Fruit fly (Drosophila melanogaster) whole organism, embryonic: ENCODE data around the gene CG32944.

Experiments
- BEAF-32 ChIP-seq: fragments of 200-800 bp; sonication (Bioruptor generic); optimal IDR thresholded peaks from 3 replicates; lab custom pipeline; 2017; ENCODE audit warnings: missing biosample characterization, missing genetic modification characterization, mild to moderate bottlenecking, moderate library complexity, missing genetic modification reagents
- Blimp-1 ChIP-seq: fragments of 200-800 bp; sonication (Bioruptor generic); optimal IDR thresholded peaks from 3 replicates; lab custom pipeline; 2018; ENCODE audit warnings: missing biosample characterization, missing genetic modification characterization, mild to moderate bottlenecking, moderate library complexity, missing genetic modification reagents
- CG10543 ChIP-seq: fragments of 200-800 bp; sonication (Bioruptor generic); optimal IDR thresholded peaks from 3 replicates; lab custom pipeline; 2017; ENCODE audit warnings: missing biosample characterization, mild to moderate bottlenecking, missing genetic modification characterization, moderate library complexity
- CG12071 ChIP-seq: fragments of 200-800 bp; sonication (Bioruptor generic); optimal IDR thresholded peaks from 3 replicates; lab custom pipeline; 2018; ENCODE audit warnings: missing biosample characterization, mild to moderate bottlenecking, missing genetic modification characterization
- CG1233 ChIP-seq: fragments of 200-800 bp; sonication (Bioruptor generic); optimal IDR thresholded peaks from 4 replicates; lab custom pipeline; 2018; ENCODE audit warnings: missing biosample characterization, mild to moderate bottlenecking, missing genetic modification characterization
- CG12744 ChIP-seq: fragments of 200-800 bp; sonication (Bioruptor generic); optimal IDR thresholded peaks from 2 replicates; lab custom pipeline; 2016; ENCODE audit warnings: missing biosample characterization, missing genetic modification characterization
- CG12942 ChIP-seq: fragments of 200-800 bp; sonication (Bioruptor generic); optimal IDR thresholded peaks from 3 replicates; lab custom pipeline; 2016; ENCODE audit warnings: missing biosample characterization, missing genetic modification characterization
- CG13287 ChIP-seq: fragments of 200-800 bp; sonication (Bioruptor generic); IDR thresholded peaks from 2 replicates; pipeline ENCODE4 v1.3.6; 2022; ENCODE audit warnings: missing biosample characterization, missing genetic modification characterization; ENCODE audit not compliant: partially characterized antibody
- CG13296 ChIP-seq: fragments of 200-800 bp; sonication (Bioruptor generic); optimal IDR thresholded peaks from 3 replicates; lab custom pipeline; 2018; ENCODE audit warnings: missing biosample characterization, mild to moderate bottlenecking, missing genetic modification characterization
- CG16813 ChIP-seq: fragments of 200-800 bp; sonication (Bioruptor generic); IDR thresholded peaks from 3 replicates; pipeline ENCODE4 v1.3.6; 2022; ENCODE audit warnings: missing biosample characterization, missing genetic modification characterization; ENCODE audit not compliant: partially characterized antibody
- CG18599 ChIP-seq: fragments of 200-800 bp; sonication (Bioruptor generic); optimal IDR thresholded peaks from 3 replicates; lab custom pipeline; 2017; ENCODE audit warnings: missing biosample characterization, missing genetic modification characterization, mild to moderate bottlenecking, moderate library complexity, missing genetic modification reagents
- CG2712 ChIP-seq: fragments of 200-800 bp; optimal IDR thresholded peaks from 3 replicates; lab custom pipeline; 2019; ENCODE audit warnings: missing biosample characterization, mild to moderate bottlenecking, missing genetic modification characterization, moderate library complexity
- CG3065 ChIP-seq: fragments of 200-800 bp; sonication (Bioruptor generic); optimal IDR thresholded peaks from 2 replicates; lab custom pipeline; 2016; ENCODE audit warnings: missing biosample characterization, missing genetic modification characterization
- CG32767 ChIP-seq: fragments of 200-800 bp; sonication (Bioruptor generic); IDR thresholded peaks from 2 replicates; pipeline ENCODE4 v1.3.6; 2022; ENCODE audit warnings: missing biosample characterization, missing genetic modification characterization
- CG3847 ChIP-seq: fragments of 200-800 bp; sonication (Bioruptor generic); IDR thresholded peaks from 2 replicates; pipeline ENCODE4 v1.3.6; 2022; ENCODE audit warnings: missing biosample characterization, missing genetic modification characterization
- CG6175 ChIP-seq: fragments of 200-800 bp; sonication (Bioruptor generic); IDR thresholded peaks from 3 replicates; pipeline ENCODE4 v1.3.6; 2022; ENCODE audit warnings: missing biosample characterization, missing genetic modification characterization
- CG9215 ChIP-seq: fragments of 200-800 bp; sonication (Bioruptor generic); IDR thresholded peaks from 2 replicates; pipeline ENCODE4 v1.3.6; 2022; ENCODE audit warnings: missing biosample characterization, missing genetic modification characterization
- CG9932 ChIP-seq: fragments of 200-800 bp; sonication (Bioruptor generic); IDR thresholded peaks from 2 replicates; pipeline ENCODE4 v1.3.6; 2022; ENCODE audit warnings: missing biosample characterization, missing genetic modification characterization
- CoRest ChIP-seq: fragments of 200-800 bp; sonication (Bioruptor generic); optimal IDR thresholded peaks from 3 replicates; lab custom pipeline; 2018; ENCODE audit warnings: missing biosample characterization, mild to moderate bottlenecking, missing genetic modification characterization, moderate library complexity
- Dbx ChIP-seq: fragments of 200-800 bp; sonication (Bioruptor generic); IDR thresholded peaks from 3 replicates; pipeline ENCODE4 v1.3.6; 2022; ENCODE audit warnings: missing biosample characterization, missing genetic modification characterization
- Deaf1 ChIP-seq: fragments of 200-800 bp; optimal IDR thresholded peaks from 3 replicates; lab custom pipeline; 2019; ENCODE audit warnings: missing biosample characterization, mild to moderate bottlenecking, missing genetic modification characterization, moderate library complexity
- Doc3 ChIP-seq: fragments of 200-800 bp; sonication (Bioruptor generic); IDR thresholded peaks from 3 replicates; pipeline ENCODE4 v1.3.6; 2022; ENCODE audit warnings: missing biosample characterization, missing genetic modification characterization; ENCODE audit not compliant: partially characterized antibody
- HLH4C ChIP-seq: fragments of 200-800 bp; sonication (Bioruptor generic); IDR thresholded peaks from 3 replicates; pipeline ENCODE4 v1.3.6; 2022; ENCODE audit warnings: missing biosample characterization, missing genetic modification characterization; ENCODE audit not compliant: partially characterized antibody
- Hey ChIP-seq: fragments of 200-800 bp; sonication (Bioruptor generic); optimal IDR thresholded peaks from 3 replicates; lab custom pipeline; 2018; ENCODE audit warnings: missing biosample characterization, mild to moderate bottlenecking, missing genetic modification characterization
- Hr51 ChIP-seq, 2 experiments: fragments of 200-800 bp; sonication (Bioruptor generic); optimal IDR thresholded peaks; 2 replicates in 1 of 2; 3 replicates in 1 of 2; lab custom pipeline; 2016 to 2018; ENCODE audit warnings: missing biosample characterization in 2 of 2, missing genetic modification characterization in 2 of 2, mild to moderate bottlenecking in 1 of 2, moderate library complexity in 1 of 2
- Mad ChIP-seq: fragments of 200-800 bp; sonication (Bioruptor generic); optimal IDR thresholded peaks from 2 replicates; lab custom pipeline; 2016; ENCODE audit warnings: missing biosample characterization, missing genetic modification characterization
- NC2β ChIP-seq: fragments of 200-800 bp; sonication (Bioruptor generic); optimal IDR thresholded peaks from 2 replicates; lab custom pipeline; 2016; ENCODE audit warnings: missing biosample characterization, missing genetic modification characterization
- Ptx1 ChIP-seq: fragments of 200-800 bp; sonication (Bioruptor generic); IDR thresholded peaks from 2 replicates; pipeline ENCODE4 v1.3.6; 2022; ENCODE audit warnings: missing biosample characterization, missing genetic modification characterization
- Scr ChIP-seq: fragments of 200-800 bp; sonication (Bioruptor generic); IDR thresholded peaks from 2 replicates; pipeline ENCODE4 v1.3.6; 2022; ENCODE audit warnings: missing biosample characterization, missing genetic modification characterization; ENCODE audit not compliant: partially characterized antibody
- ac ChIP-seq: fragments of 200-800 bp; sonication (Bioruptor generic); optimal IDR thresholded peaks from 3 replicates; lab custom pipeline; 2017; ENCODE audit warnings: missing biosample characterization, mild to moderate bottlenecking, missing genetic modification characterization
- ara ChIP-seq: fragments of 200-800 bp; sonication (Bioruptor generic); IDR thresholded peaks from 2 replicates; pipeline ENCODE4 v1.3.6; 2022; ENCODE audit warnings: missing biosample characterization, missing genetic modification characterization
- bab2 ChIP-seq: fragments of 200-800 bp; sonication (Bioruptor generic); optimal IDR thresholded peaks from 2 replicates; lab custom pipeline; 2016; ENCODE audit warnings: missing biosample characterization, missing genetic modification characterization
- bowl ChIP-seq: fragments of 200-800 bp; sonication (Bioruptor generic); IDR thresholded peaks from 2 replicates; pipeline ENCODE4 v1.3.6; 2022; ENCODE audit warnings: missing biosample characterization, missing genetic modification characterization
- ci ChIP-seq: fragments of 200-800 bp; sonication (Bioruptor generic); IDR thresholded peaks from 3 replicates; pipeline ENCODE4 v1.3.6; 2022; ENCODE audit warnings: missing biosample characterization, missing genetic modification characterization
- dati ChIP-seq: fragments of 200-800 bp; sonication (Bioruptor generic); IDR thresholded peaks from 2 replicates; pipeline ENCODE4 v1.3.6; 2022; ENCODE audit warnings: missing biosample characterization, missing genetic modification characterization
- eyg ChIP-seq: fragments of 200-800 bp; sonication (Bioruptor generic); optimal IDR thresholded peaks from 3 replicates; lab custom pipeline; 2016; ENCODE audit warnings: missing biosample characterization, missing genetic modification characterization
- gsb-n ChIP-seq: fragments of 200-800 bp; sonication (Bioruptor generic); optimal IDR thresholded peaks from 3 replicates; lab custom pipeline; 2018; ENCODE audit warnings: missing biosample characterization, mild to moderate bottlenecking, missing genetic modification characterization
- ind ChIP-seq: fragments of 200-800 bp; sonication (Bioruptor generic); optimal IDR thresholded peaks from 3 replicates; lab custom pipeline; 2016; ENCODE audit warnings: missing biosample characterization, missing genetic modification characterization
- jumu ChIP-seq: fragments of 200-800 bp; sonication (Bioruptor generic); optimal IDR thresholded peaks from 3 replicates; lab custom pipeline; 2016; ENCODE audit warnings: missing biosample characterization, missing genetic modification characterization
- lab ChIP-seq: fragments of 200-800 bp; sonication (Bioruptor generic); optimal IDR thresholded peaks from 3 replicates; lab custom pipeline; 2017; ENCODE audit warnings: missing biosample characterization, missing genetic modification characterization, mild to moderate bottlenecking, moderate library complexity, missing genetic modification reagents
- lilli ChIP-seq: fragments of 200-800 bp; sonication (Bioruptor generic); optimal IDR thresholded peaks from 3 replicates; lab custom pipeline; 2016; ENCODE audit warnings: missing biosample characterization, missing genetic modification characterization
- nom ChIP-seq: fragments of 200-800 bp; sonication (Bioruptor generic); optimal IDR thresholded peaks from 2 replicates; lab custom pipeline; 2017; ENCODE audit warnings: missing biosample characterization, missing genetic modification characterization, mild to moderate bottlenecking, moderate library complexity, missing genetic modification reagents
- oc ChIP-seq: fragments of 200-800 bp; sonication (Bioruptor generic); optimal IDR thresholded peaks from 2 replicates; lab custom pipeline; 2018; ENCODE audit warnings: missing biosample characterization, mild to moderate bottlenecking, missing genetic modification characterization, moderate library complexity
- p53 ChIP-seq: fragments of 200-800 bp; sonication (Bioruptor generic); optimal IDR thresholded peaks from 2 replicates; lab custom pipeline; 2016; ENCODE audit warnings: missing biosample characterization, missing genetic modification characterization
- row ChIP-seq: fragments of 200-800 bp; sonication (Bioruptor generic); IDR thresholded peaks from 3 replicates; pipeline ENCODE4 v1.3.6; 2022; ENCODE audit warnings: missing biosample characterization, missing genetic modification characterization
- seq ChIP-seq: fragments of 200-800 bp; sonication (Bioruptor generic); IDR thresholded peaks from 2 replicates; pipeline ENCODE4 v1.3.6; 2022; ENCODE audit warnings: missing biosample characterization, missing genetic modification characterization
- sob ChIP-seq: fragments of 200-800 bp; sonication (Bioruptor generic); IDR thresholded peaks from 2 replicates; pipeline ENCODE4 v1.3.6; 2022; ENCODE audit warnings: missing biosample characterization, missing genetic modification characterization
- sr ChIP-seq: fragments of 200-800 bp; sonication (Bioruptor generic); IDR thresholded peaks from 3 replicates; pipeline ENCODE4 v1.3.6; 2022; ENCODE audit warnings: missing biosample characterization, missing genetic modification characterization

Gene CG32944

DNA sequence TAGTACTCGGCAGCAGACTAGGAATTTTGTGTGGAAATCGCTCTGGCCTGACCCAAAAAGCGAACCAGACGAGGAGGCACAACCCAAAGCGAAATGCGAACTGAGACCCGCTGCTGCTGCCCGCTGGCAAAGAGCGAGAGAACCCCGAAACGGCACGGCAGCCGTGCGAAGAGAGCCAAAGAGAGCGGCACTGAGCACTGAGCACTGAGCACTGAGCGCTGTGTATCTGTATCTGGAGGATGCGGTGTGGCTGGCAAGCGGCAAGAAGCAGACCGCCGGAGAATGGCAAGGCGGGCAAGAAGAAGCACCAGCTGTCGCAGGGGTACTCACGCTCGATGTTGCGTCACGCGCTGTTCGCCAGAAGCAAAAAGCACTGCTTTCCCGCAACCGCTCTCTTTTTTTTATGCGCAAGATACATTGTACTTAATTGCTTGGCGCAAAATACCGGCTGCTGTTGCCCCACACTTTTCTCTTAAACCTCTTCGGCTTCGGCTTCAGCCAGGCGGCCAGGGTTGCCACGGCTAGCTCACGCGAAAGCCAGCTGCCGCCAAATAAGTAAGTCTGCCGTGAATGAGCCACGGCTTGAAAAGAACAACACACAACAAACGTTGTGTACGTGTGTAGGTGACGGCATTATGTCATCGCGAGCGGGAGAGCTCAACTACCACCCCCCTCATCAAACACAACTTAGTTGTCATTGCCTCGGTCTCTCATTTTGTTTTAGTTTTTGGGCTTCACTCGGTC lies 34.0 kb upstream of the CG32944 start (continued):
- no peak for TF ChIP-seq oc (tag; lab: Kevin White, UChicago)
- TF ChIP-seq CG1233 (GFP tag; lab: Kevin White, UChicago): no peak
- peak; percentile 27 for TF ChIP-seq CG2712
- peak; percentile 54; the same call in 2 of the 3 replicates for TF ChIP-seq HLH4C (GFP tag; lab: Robert Waterston, UW)
- TF ChIP-seq seq (GFP tag; lab: Robert Waterston, UW): no peak
- peak; percentile 2 for TF ChIP-seq eyg
- TF ChIP-seq sob (GFP tag; lab: Robert Waterston, UW): 0 out of 2 replicates have a peak, but pooled peaks have one; percentile 19
- TF ChIP-seq ara (GFP tag; lab: Robert Waterston, UW): peak; percentile 41; the same call in 1 of the 2 replicates
- TF ChIP-seq lilli (GFP tag; lab: Kevin White, UChicago): peak; percentile 9
- peak; percentile 57 for TF ChIP-seq CG18599 (GFP tag; lab: Kevin White, UChicago)
- TF ChIP-seq NC2β (GFP tag; lab: Kevin White, UChicago): peak; percentile 25
- TF ChIP-seq CG6175 (GFP tag; lab: Robert Waterston, UW): peak; percentile 97
- TF ChIP-seq CG3065 (GFP tag; lab: Kevin White, UChicago): no peak
- peak; percentile 35; the same call in 1 of the 3 replicates for TF ChIP-seq row (GFP tag; lab: Robert Waterston, UW)
- no peak for TF ChIP-seq CG12744 (GFP tag; lab: Kevin White, UChicago)
- peak; percentile 35 for TF ChIP-seq CG12071 (GFP tag; lab: Kevin White, UChicago)
- peak; percentile 76 for TF ChIP-seq nom (GFP tag; lab: Kevin White, UChicago)
- TF ChIP-seq Dbx (GFP tag; lab: Robert Waterston, UW): peak; percentile 59; the same call in 2 of the 3 replicates
- peak; percentile 21 for TF ChIP-seq Blimp-1 (GFP tag; lab: Kevin White, UChicago)
- peak; percentile 51 for TF ChIP-seq lab (GFP tag; lab: Kevin White, UChicago)
- TF ChIP-seq Scr (GFP tag; lab: Robert Waterston, UW): 0 out of 2 replicates have a peak, but pooled peaks have one; percentile 47
- no peak for TF ChIP-seq Ptx1
- no peak for TF ChIP-seq CG3847
- peak; percentile 16 for TF ChIP-seq Mad (GFP tag; lab: Kevin White, UChicago)
- peak; percentile 78 for TF ChIP-seq ac (GFP tag; lab: Kevin White, UChicago)
- peak; percentile 79; the same call in 2 of the 3 replicates for TF ChIP-seq ci (GFP tag; lab: Robert Waterston, UW)
- peak; percentile 1 for TF ChIP-seq Hey
- peak; percentile 64 for TF ChIP-seq Deaf1
- TF ChIP-seq jumu (GFP tag; lab: Kevin White, UChicago): peak; percentile 40
- TF ChIP-seq CG9215 (GFP tag; lab: Robert Waterston, UW): no peak
- peak; percentile 70 for TF ChIP-seq CG10543 (GFP tag; lab: Kevin White, UChicago)
- TF ChIP-seq bab2 (GFP tag; lab: Kevin White, UChicago): no peak
- 0 out of 3 replicates have a peak, but pooled peaks have one; percentile 10 for TF ChIP-seq CG16813 (GFP tag; lab: Robert Waterston, UW)
- peak; percentile 0 for TF ChIP-seq CG13296 (GFP tag; lab: Kevin White, UChicago)
- TF ChIP-seq BEAF-32 (GFP tag; lab: Kevin White, UChicago): peak; percentile 57
- peak; percentile 68 for TF ChIP-seq CG13287 (GFP tag; lab: Robert Waterston, UW)
- TF ChIP-seq dati: no peak
- TF ChIP-seq CG9932 (GFP tag; lab: Robert Waterston, UW): no peak
- TF ChIP-seq CoRest: no peak
- no peak for TF ChIP-seq ind (GFP tag; lab: Kevin White, UChicago)
- peak; percentile 25 for TF ChIP-seq gsb-n (tag; lab: Kevin White, UChicago)
- no peak for TF ChIP-seq p53
- peak; percentile 95 for TF ChIP-seq CG32767 (GFP tag; lab: Robert Waterston, UW)
- 0 out of 2 replicates have a peak, but pooled peaks have one; percentile 46 for TF ChIP-seq bowl
- TF ChIP-seq Hr51 (GFP tag; optimal IDR thresholded peaks at IDR 0.05; lab: Kevin White, UChicago): peak in 1 of 2 experiments; percentile 10
- peak; percentile 11; the same call in 1 of the 3 replicates for TF ChIP-seq sr (GFP tag; lab: Robert Waterston, UW)
- TF ChIP-seq CG12942 (GFP tag; lab: Kevin White, UChicago): no peak
- TF ChIP-seq Doc3: 0 out of 3 replicates have a peak, but pooled peaks have one; percentile 32
